Worm (Caenorhabditis elegans) whole organism, L3 larva: ENCODE results near the gene K03B8.8.
A peak's percentile ranks its signal among the peaks of the same experiment; 100 is the strongest.

Experiments used
- R02D3.7 ChIP-seq: fragments of 150-350 bp; optimal IDR thresholded peaks from 2 replicates; lab custom pipeline; 2014; ENCODE audit warnings: missing biosample characterization, missing genetic modification characterization
- aly-2 ChIP-seq: fragments of 150-350 bp; optimal IDR thresholded peaks from 2 replicates; lab custom pipeline; 2014; ENCODE audit warnings: missing biosample characterization, missing genetic modification characterization
- ceh-82 ChIP-seq: fragments of 150-350 bp; optimal IDR thresholded peaks from 2 replicates; lab custom pipeline; 2014; ENCODE audit warnings: missing biosample characterization, missing genetic modification characterization
- ceh-9 ChIP-seq: sonication (generic microtip); optimal IDR thresholded peaks from 2 replicates; lab custom pipeline; 2018; ENCODE audit warnings: missing biosample characterization, missing genetic modification characterization
- egl-27 ChIP-seq: sonication (generic microtip); optimal IDR thresholded peaks from 4 replicates; lab custom pipeline; 2017; ENCODE audit warnings: missing biosample characterization, missing genetic modification reagents, missing genetic modification characterization
- elt-1 ChIP-seq: fragments of 150-350 bp; optimal IDR thresholded peaks from 2 replicates; lab custom pipeline; 2014; ENCODE audit warnings: missing biosample characterization, missing genetic modification characterization
- elt-2 ChIP-seq: sonication (generic microtip); optimal IDR thresholded peaks from 2 replicates; lab custom pipeline; 2016; ENCODE audit warnings: missing genetic modification reagents, mild to moderate bottlenecking, missing genetic modification characterization, missing compliant biosample characterization
- eor-1 ChIP-seq, 2 experiments: fragments of 150-350 bp; optimal IDR thresholded peaks; 2 replicates each; lab custom pipeline; 2014 to 2018; ENCODE audit warnings: missing biosample characterization in 2 of 2, missing genetic modification characterization in 2 of 2
- fkh-10 ChIP-seq: sonication (generic microtip); optimal IDR thresholded peaks from 2 replicates; lab custom pipeline; 2017; ENCODE audit warnings: missing biosample characterization, missing genetic modification reagents, missing genetic modification characterization
- jun-1 ChIP-seq: fragments of 150-350 bp; optimal IDR thresholded peaks from 2 replicates; lab custom pipeline; 2014; ENCODE audit warnings: missing biosample characterization, missing genetic modification reagents, missing genetic modification characterization
- lin-15B ChIP-seq: fragments of 150-350 bp; optimal IDR thresholded peaks from 2 replicates; lab custom pipeline; 2014; ENCODE audit warnings: missing biosample characterization, missing genetic modification characterization
- lin-39 ChIP-seq: fragments of 150-350 bp; optimal IDR thresholded peaks from 2 replicates; lab custom pipeline; 2018; ENCODE audit warnings: missing biosample characterization, missing genetic modification reagents, missing genetic modification characterization
- lsy-12 ChIP-seq: sonication (generic microtip); optimal IDR thresholded peaks from 2 replicates; lab custom pipeline; 2016; ENCODE audit warnings: mild to moderate bottlenecking, missing genetic modification characterization, missing compliant biosample characterization
- nhr-11 ChIP-seq: fragments of 150-350 bp; optimal IDR thresholded peaks from 2 replicates; lab custom pipeline; 2014; ENCODE audit warnings: missing biosample characterization, missing genetic modification characterization
- nhr-23 ChIP-seq: fragments of 150-350 bp; optimal IDR thresholded peaks from 2 replicates; lab custom pipeline; 2014; ENCODE audit warnings: missing biosample characterization, missing genetic modification reagents, missing genetic modification characterization
- nhr-237 ChIP-seq: fragments of 150-350 bp; optimal IDR thresholded peaks from 2 replicates; lab custom pipeline; 2014; ENCODE audit warnings: missing biosample characterization, missing genetic modification characterization
- nhr-43 ChIP-seq: sonication (generic microtip); optimal IDR thresholded peaks from 2 replicates; lab custom pipeline; 2016; ENCODE audit warnings: mild to moderate bottlenecking, missing genetic modification characterization, missing compliant biosample characterization; ENCODE audit not compliant: poor library complexity, severe bottlenecking
- nhr-76 ChIP-seq: fragments of 150-350 bp; sonication (generic microtip); optimal IDR thresholded peaks from 5 replicates; lab custom pipeline; 2014; ENCODE audit warnings: missing biosample characterization, missing genetic modification characterization
- nhr-77 ChIP-seq: fragments of 150-350 bp; optimal IDR thresholded peaks from 2 replicates; lab custom pipeline; 2014; ENCODE audit warnings: missing biosample characterization, missing genetic modification characterization
- pha-4 ChIP-seq: fragments of 150-350 bp; optimal IDR thresholded peaks from 2 replicates; lab custom pipeline; 2014; ENCODE audit warnings: missing biosample characterization, missing genetic modification reagents, missing genetic modification characterization
- pqm-1 ChIP-seq: fragments of 150-350 bp; optimal IDR thresholded peaks from 2 replicates; lab custom pipeline; 2017; ENCODE audit warnings: missing biosample characterization, missing genetic modification characterization, inconsistent platforms
- sea-2 ChIP-seq: fragments of 150-350 bp; sonication (generic microtip); optimal IDR thresholded peaks from 4 replicates; lab custom pipeline; 2014; ENCODE audit warnings: missing biosample characterization, missing genetic modification reagents, missing genetic modification characterization
- skn-1 ChIP-seq: fragments of 150-350 bp; optimal IDR thresholded peaks from 2 replicates; lab custom pipeline; 2014; ENCODE audit warnings: missing biosample characterization, missing genetic modification characterization
- snpc-4 ChIP-seq: fragments of 150-350 bp; optimal IDR thresholded peaks from 2 replicates; lab custom pipeline; 2014; ENCODE audit warnings: missing biosample characterization, missing genetic modification characterization
- tbx-2 ChIP-seq: sonication (generic microtip); optimal IDR thresholded peaks from 2 replicates; lab custom pipeline; 2016; ENCODE audit warnings: mild to moderate bottlenecking, missing genetic modification characterization, missing compliant biosample characterization
- unc-39 ChIP-seq: sonication (generic microtip); optimal IDR thresholded peaks from 4 replicates; lab custom pipeline; 2017; ENCODE audit warnings: missing biosample characterization, missing genetic modification characterization
- unc-62 ChIP-seq: fragments of 150-350 bp; sonication (generic microtip); optimal IDR thresholded peaks from 4 replicates; lab custom pipeline; 2014; ENCODE audit warnings: missing biosample characterization, missing genetic modification reagents, missing genetic modification characterization
- ztf-11 ChIP-seq: fragments of 150-350 bp; optimal IDR thresholded peaks from 2 replicates; lab custom pipeline; 2014; ENCODE audit warnings: missing biosample characterization, missing genetic modification characterization

Gene K03B8.8

DNA sequence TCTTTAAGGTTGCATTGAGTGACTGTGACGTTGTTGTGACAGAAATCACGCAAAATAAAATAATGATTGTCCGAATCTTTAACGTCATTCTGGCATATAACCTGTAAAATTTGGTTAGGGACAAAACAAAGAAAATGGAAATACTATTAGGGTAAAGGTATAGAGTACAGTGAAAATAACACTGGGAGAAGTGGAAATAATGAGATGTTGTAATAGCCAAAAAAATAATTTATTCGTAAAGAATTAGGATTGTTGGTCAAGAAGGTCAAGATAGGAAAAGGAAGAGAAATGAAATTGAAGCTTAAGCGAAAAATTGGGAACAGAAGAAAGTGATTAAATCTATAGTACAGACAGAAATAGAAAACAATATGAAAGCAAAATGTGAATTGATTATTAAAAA, 4.3 kb upstream of the K03B8.8 start, which contains the start of gene deg-3:
TSS of gene deg-3 (minus strand) at position 101 of the 400 bp plus-strand sequence.
- no peak for TF ChIP-seq ztf-11
- no peak for TF ChIP-seq nhr-76 (tag; lab: Kevin White, UChicago)
- no peak for TF ChIP-seq ceh-9 (tag; lab: Kevin White, UChicago)
- TF ChIP-seq R02D3.7 (tag; lab: Kevin White, UChicago) = no peak
- TF ChIP-seq elt-2 (tag; lab: Kevin White, UChicago) = no peak
- TF ChIP-seq lin-39 (tag; lab: Kevin White, UChicago) = no peak
- TF ChIP-seq skn-1 (tag; lab: Kevin White, UChicago) = no peak

DNA sequence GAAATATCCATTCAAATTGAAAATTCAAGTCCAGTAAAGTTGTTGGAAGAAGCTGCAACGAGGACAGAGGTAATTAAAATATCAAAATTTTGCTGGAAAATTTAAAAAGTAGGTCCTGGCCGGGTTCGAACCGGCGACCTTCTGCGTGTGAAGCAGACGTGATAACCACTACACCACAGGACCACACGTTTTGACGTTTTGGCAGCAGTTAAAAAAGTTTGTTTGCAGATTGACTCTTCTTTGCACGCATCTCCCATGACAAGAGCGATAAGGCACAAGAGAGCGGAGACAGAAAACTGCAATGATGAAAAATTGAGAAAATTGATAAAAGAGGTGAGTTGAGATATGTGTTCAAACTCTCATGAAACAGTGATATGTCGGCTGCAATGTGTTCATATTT, 1.3 kb upstream of the K03B8.8 start:
- TF ChIP-seq jun-1 (tag; lab: Kevin White, UChicago) (peak; percentile 58), elt-2 (tag; lab: Kevin White, UChicago) (peak; percentile 79), nhr-237 (tag; lab: Kevin White, UChicago) (no peak), aly-2 (tag; lab: Kevin White, UChicago) (no peak), pqm-1 (peak; percentile 60), snpc-4 (tag; lab: Kevin White, UChicago) (peak; percentile 14), skn-1 (tag; lab: Kevin White, UChicago) (no peak), fkh-10 (GFP tag; lab: Kevin White, UChicago) (no peak), R02D3.7 (tag; lab: Kevin White, UChicago) (no peak), ztf-11 (no peak), ceh-82 (tag; lab: Kevin White, UChicago) (no peak), unc-39 (no peak), lsy-12 (tag; lab: Kevin White, UChicago) (peak; percentile 2)

DNA sequence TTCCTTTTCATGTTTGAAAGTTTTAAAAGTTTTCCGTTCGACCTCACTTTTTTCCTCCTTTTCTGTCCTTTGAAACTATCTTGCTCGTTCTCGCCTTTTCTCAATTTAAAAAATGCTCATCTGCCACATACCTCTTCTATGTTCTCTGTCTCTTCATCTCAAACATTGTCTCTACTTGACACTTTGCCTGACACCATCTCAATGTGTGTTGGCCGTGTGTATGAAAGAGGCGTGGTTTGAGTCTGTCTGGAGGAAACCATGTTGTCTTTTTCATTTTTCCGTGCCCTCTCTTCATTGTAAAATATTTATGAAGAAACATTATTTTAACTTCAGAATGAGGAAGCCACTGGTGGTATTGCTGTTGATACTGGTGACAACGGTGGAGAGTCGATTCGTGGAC, 3.6 kb downstream of the K03B8.8 start, which contains the start of gene K03B8.6:
TSS of gene K03B8.6 (plus strand) at position 334 of the 400 bp plus-strand sequence.
- TF ChIP-seq elt-1 (tag; lab: Kevin White, UChicago) = no peak
- TF ChIP-seq nhr-43 (tag; lab: Kevin White, UChicago) = no peak
- no peak for TF ChIP-seq eor-1 (tag; optimal IDR thresholded peaks at IDR 0.05; lab: Kevin White, UChicago)

DNA sequence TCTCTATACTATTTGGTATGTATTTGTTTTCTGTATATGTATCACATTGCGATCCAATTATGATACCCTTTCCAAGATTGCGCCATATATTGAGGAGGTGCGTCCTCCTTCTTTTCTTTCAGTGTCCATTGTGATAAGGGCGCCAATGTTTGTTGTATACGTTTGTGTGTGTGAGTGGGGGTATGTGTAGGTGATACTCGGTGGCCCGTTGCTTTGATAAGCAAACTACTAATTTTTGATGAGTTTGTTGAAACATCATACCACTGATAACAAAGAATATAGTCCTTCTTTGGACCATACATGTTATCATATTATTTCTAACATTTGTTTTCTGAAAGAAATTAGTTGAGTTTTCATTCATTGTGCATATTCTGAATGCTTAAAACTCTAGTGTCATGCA, 7.1 kb downstream of the K03B8.8 start:
- TF ChIP-seq pqm-1 (peak; percentile 64), lin-15B (tag; lab: Kevin White, UChicago) (no peak), elt-2 (tag; lab: Kevin White, UChicago) (peak; percentile 90), ceh-82 (tag; lab: Kevin White, UChicago) (no peak), snpc-4 (tag; lab: Kevin White, UChicago) (no peak)

DNA sequence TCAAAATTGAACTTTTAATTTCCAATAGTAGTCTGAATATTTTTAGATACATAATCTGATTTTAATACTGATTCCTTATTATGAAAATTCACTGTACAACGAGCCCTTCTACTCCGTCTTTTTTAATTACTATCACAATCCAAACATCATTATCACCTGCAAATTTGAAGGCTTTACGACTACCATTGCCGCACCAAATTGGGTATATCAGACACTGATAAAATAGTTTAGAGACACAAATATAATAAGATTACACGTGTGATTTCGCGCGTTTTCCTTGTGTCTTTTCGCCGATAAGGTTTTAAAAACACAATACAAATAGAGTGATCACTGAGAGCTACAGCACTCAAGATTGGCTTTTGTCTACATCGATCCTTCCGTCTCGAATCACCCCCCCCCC, 7.7 kb downstream of the K03B8.8 start:
- TF ChIP-seq nhr-23 = no peak
- TF ChIP-seq pqm-1 = peak; percentile 76
- peak; percentile 81 for TF ChIP-seq elt-2 (tag; lab: Kevin White, UChicago)
- TF ChIP-seq nhr-77 (tag; lab: Kevin White, UChicago) = no peak
- no peak for TF ChIP-seq nhr-237 (tag; lab: Kevin White, UChicago)
- no peak for TF ChIP-seq sea-2 (GFP tag; lab: Kevin White, UChicago)

DNA sequence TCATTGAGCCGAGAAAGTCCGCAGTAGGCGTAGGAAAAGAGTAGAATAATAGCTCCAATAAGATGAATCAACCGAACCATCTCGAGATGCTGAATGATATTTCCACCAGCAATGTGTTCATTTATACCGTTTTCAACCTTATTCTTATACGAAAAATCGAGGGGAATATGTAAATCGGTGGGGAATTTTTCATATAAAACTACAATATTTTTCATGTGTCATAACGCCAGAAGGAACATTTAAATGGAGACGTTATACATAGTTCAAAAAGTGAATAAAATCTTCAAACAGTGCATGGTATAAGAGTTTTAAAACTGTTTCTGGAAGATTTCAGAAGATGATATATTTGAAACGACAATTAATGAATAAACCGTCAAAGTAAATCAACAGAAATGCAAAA, 8.2 kb downstream of the K03B8.8 start, which contains the start of gene nas-19:
TSS of gene nas-19 (minus strand) at position 101 of the 400 bp plus-strand sequence.
- TF ChIP-seq pha-4 (tag; lab: Kevin White, UChicago) (no peak), tbx-2 (tag; lab: Kevin White, UChicago) (no peak), ztf-11 (no peak), snpc-4 (tag; lab: Kevin White, UChicago) (no peak), nhr-23 (no peak), unc-62 (GFP tag; lab: Kevin White, UChicago) (no peak), elt-1 (tag; lab: Kevin White, UChicago) (no peak), pqm-1 (no peak), sea-2 (GFP tag; lab: Kevin White, UChicago) (no peak), aly-2 (tag; lab: Kevin White, UChicago) (no peak), egl-27 (tag; lab: Kevin White, UChicago) (no peak), nhr-11 (tag; lab: Kevin White, UChicago) (no peak), nhr-76 (tag; lab: Kevin White, UChicago) (no peak), fkh-10 (GFP tag; lab: Kevin White, UChicago) (no peak), ceh-82 (tag; lab: Kevin White, UChicago) (no peak)
